Worm (Caenorhabditis elegans) whole organism, late embryonic: ENCODE results near the gene rabr-4.

Source experiments
- C38D4.7 ChIP-seq: fragments of 200-800 bp; sonication (Bioruptor generic); optimal IDR thresholded peaks from 2 replicates; lab custom pipeline; 2018; ENCODE audit warnings: mild to moderate bottlenecking, missing genetic modification characterization, moderate library complexity, missing compliant biosample characterization
- F13H6.1 ChIP-seq: sonication (generic microtip); optimal IDR thresholded peaks from 2 replicates; lab custom pipeline; 2016; ENCODE audit warnings: missing genetic modification characterization, missing compliant biosample characterization
- ama-1 ChIP-seq: fragments of 150-350 bp; optimal IDR thresholded peaks from 2 replicates; lab custom pipeline; 2014
- ceh-2 ChIP-seq: sonication (generic microtip); optimal IDR thresholded peaks from 2 replicates; lab custom pipeline; 2016; ENCODE audit warnings: missing genotype, missing genetic modification characterization, missing compliant biosample characterization
- ceh-30 ChIP-seq: fragments of 150-350 bp; optimal IDR thresholded peaks from 2 replicates; lab custom pipeline; 2014; ENCODE audit warnings: missing biosample characterization, missing genetic modification characterization
- dve-1 ChIP-seq: sonication (generic microtip); optimal IDR thresholded peaks from 2 replicates; lab custom pipeline; 2017; ENCODE audit warnings: antibody characterized with exemption, mild to moderate bottlenecking, missing genetic modification characterization, missing compliant biosample characterization
- fkh-10 ChIP-seq: fragments of 150-350 bp; optimal IDR thresholded peaks from 2 replicates; lab custom pipeline; 2014; ENCODE audit warnings: missing biosample characterization, missing genetic modification reagents, missing genetic modification characterization
- hlh-15 ChIP-seq: sonication (generic microtip); optimal IDR thresholded peaks from 2 replicates; lab custom pipeline; 2016; ENCODE audit warnings: missing genetic modification characterization, missing compliant biosample characterization
- lin-11 ChIP-seq: fragments of 200-800 bp; sonication (Bioruptor generic); optimal IDR thresholded peaks from 2 replicates; lab custom pipeline; 2018; ENCODE audit warnings: mild to moderate bottlenecking, missing genetic modification characterization, missing compliant biosample characterization
- mec-3 ChIP-seq: sonication (generic microtip); optimal IDR thresholded peaks from 2 replicates; lab custom pipeline; 2016; ENCODE audit warnings: borderline replicate concordance, missing genetic modification characterization, missing compliant biosample characterization
- nhr-11 ChIP-seq: fragments of 150-350 bp; optimal IDR thresholded peaks from 2 replicates; lab custom pipeline; 2014; ENCODE audit warnings: missing biosample characterization, missing genetic modification characterization
- pag-3 ChIP-seq: sonication (generic microtip); optimal IDR thresholded peaks from 2 replicates; lab custom pipeline; 2016; ENCODE audit warnings: missing compliant biosample characterization, missing genetic modification characterization, borderline replicate concordance
- pha-4 ChIP-seq: fragments of 150-350 bp; optimal IDR thresholded peaks from 2 replicates; lab custom pipeline; 2018; ENCODE audit warnings: missing biosample characterization, missing genetic modification reagents, missing genetic modification characterization

DNA sequence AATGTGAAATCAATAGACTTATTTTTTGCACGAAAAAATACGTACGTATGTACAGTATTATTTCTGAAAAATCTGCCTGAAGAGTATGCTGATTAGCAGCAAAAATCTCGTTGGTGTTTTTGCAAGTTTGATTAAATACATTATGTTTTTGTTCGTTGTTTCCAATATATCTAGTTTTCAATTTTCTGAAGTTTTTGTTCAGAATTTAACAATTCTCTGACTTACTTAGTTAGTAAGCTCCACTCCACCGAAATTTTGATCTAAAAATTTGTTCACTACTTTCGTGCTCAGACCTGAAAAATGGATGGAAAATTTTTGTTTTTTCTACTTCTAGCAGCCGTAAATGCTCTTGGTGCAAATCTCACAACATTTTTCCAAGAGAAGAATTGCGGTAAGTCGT is 10.1 kb downstream of the rabr-4 start, which contains the start of gene irld-26:
- TF ChIP-seq F13H6.1 (no peak), ceh-2 (no peak), lin-11 (tag; lab: Kevin White, UChicago) (no peak), hlh-15 (tag; lab: Kevin White, UChicago) (no peak), ceh-30 (tag; lab: Kevin White, UChicago) (no peak), mec-3 (tag; lab: Kevin White, UChicago) (no peak), pag-3 (tag; lab: Kevin White, UChicago) (no peak), pha-4 (tag; lab: Kevin White, UChicago) (no peak), C38D4.7 (GFP tag; lab: Kevin White, UChicago) (no peak), ama-1 (lab: Kevin White, UChicago) (no peak), fkh-10 (GFP tag; lab: Kevin White, UChicago) (no peak), nhr-11 (tag; lab: Kevin White, UChicago) (no peak), dve-1 (tag; lab: Kevin White, UChicago) (no peak)
